Fruit fly (Drosophila melanogaster): ENCODE measurements around the gene CG42854.

Gene CG42854

DNA sequence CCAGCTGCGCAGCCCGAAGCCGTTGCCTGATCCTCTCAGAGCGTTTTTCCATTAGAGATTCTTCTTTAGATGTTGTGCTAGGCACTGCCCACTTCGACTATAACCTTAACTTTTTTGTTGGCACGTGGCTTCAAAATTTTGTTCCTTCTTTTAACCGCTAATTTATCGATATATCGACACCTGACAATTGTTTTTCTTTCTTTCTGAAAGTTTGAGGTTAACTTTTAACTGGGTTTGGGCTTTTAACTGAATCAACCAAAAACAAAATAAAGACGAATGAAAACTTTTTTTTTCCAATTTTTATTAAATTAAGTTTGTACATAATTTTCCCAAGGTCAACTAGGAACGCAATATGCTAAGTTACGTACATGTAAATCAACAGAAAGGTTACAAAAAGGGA is at the start of gene CG42854:
TSS of gene CG42854 (minus strand) at position 101 of the 400 bp plus-strand sequence.
- TF ChIP-seq noc (tag; optimal IDR thresholded peaks at IDR 0.05) = no peak

DNA sequence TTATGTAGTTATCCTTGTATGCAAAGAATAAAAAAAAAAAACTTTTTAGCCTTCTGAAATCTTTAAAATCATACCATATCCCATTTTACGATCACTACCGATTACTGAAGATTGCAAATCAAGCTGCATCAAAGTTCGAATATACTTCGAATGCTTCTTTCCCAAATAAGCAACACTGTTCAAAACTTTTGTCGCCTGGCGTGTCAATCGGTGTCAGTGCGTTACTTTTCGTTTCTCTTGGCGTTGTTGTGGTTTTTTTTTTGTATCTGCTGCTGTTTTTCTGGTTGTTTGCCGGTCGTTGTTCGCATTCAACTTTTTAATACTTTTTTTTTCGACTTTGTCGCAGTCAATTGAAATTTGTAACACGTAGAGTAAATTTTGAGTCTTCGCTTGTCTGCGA is 48.2 kb upstream of the CG42854 start:
- TF ChIP-seq noc (tag; optimal IDR thresholded peaks at IDR 0.05) = no peak

DNA sequence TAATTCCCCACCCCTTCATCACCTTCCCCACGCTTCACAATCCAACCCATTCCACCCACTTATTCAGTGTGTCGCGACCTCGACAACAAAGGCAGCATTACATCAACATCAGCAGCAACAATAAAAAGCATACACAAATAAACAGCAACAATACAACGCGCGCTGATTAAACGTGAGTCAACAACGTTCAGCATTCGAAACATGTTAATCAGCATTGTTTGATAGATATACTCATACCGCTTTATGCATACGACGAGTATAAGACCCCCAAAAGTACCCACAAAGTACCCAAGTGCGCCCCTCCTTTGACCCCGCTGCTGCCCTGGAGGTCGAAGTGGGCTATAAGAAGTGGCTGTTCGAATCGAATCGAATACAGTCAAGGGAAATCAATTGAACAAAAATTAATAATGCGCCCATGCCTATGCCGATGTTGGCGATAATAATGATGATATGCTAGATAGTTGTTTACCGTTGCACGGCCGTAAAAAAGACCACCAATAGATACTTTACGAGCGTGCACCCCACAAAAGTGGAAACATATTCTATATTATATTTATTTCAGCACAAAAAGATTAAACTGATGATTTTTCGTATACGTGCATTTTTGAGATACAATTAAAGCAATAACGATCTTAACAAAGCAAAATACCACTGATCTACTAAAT is 47.5 kb upstream of the CG42854 start:
- TF ChIP-seq noc (tag; optimal IDR thresholded peaks at IDR 0.05) = no peak

DNA sequence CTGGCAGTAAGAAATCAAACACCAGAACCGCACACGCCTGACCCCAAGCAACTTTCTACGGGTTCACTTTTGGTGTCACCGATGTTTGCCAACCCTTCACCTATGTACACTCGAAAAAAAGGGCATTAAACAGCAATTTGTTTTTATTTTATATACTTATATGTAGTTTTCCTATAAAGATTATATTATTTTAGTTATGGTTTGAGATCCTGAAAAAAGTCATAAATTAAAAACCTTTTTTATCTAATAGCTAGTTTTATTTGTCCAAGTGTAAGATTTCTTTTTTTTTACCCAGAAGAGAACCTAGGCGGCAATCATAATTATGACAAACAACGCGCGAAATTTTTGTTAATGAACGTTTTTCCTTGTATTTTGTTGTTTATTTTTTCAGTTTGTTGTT is 46.6 kb upstream of the CG42854 start:
- peak; percentile 73 for TF ChIP-seq noc (tag; optimal IDR thresholded peaks at IDR 0.05)

DNA sequence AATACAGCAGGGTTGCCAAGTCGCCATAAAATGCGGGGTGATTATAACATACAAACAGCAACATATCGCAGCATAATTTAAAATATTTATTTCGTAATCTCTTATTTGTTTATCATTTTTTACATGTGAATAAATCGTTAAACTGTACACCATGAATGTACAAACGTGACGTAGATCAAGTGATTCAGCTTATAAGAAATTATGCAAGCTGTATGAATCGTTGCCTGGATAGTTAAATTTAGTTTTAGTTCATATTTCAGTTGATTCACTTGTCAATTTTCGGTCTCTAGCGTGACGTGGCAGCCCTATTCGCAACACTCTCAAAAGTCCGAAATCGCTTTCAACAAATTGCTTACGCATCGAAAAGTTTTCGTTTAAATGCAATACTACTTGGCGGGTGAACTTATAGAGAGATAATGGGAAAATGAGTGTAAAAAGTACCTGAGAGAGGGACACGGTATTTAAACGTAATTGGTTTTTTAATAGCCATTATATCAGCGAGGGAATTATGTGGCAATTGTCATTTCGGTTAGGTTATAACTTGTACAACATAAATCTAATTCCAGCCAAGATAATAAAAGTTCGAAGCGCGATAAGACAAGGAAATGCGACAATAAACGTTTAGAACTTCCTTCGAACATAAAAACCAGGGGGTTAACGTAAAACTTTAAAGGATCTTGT is 45.4 kb upstream of the CG42854 start:
- peak; percentile 94 for TF ChIP-seq noc (tag; optimal IDR thresholded peaks at IDR 0.05)

DNA sequence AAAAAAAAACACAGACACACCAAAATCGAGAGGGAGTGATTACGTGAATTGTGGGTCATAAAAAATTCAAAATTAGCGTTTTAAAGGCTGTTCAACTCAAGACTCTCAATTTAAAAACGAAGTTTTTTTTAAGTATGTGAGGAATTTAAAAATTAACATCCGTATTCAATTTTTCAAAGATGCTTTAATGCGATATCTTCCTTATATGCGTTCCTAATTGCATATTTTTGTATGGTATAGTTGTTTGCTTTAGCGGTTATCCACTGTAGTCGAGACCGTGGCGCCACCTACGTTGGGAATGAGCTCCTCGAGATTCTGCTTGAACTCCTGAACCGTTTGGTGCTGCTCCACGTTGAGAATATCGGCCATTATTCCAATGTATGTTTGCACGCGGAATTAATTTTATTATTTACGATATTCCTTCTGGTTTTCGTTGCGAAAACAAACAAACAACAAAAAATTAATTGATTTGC is 44.2 kb upstream of the CG42854 start:
- no peak for TF ChIP-seq noc (tag; optimal IDR thresholded peaks at IDR 0.05)

DNA sequence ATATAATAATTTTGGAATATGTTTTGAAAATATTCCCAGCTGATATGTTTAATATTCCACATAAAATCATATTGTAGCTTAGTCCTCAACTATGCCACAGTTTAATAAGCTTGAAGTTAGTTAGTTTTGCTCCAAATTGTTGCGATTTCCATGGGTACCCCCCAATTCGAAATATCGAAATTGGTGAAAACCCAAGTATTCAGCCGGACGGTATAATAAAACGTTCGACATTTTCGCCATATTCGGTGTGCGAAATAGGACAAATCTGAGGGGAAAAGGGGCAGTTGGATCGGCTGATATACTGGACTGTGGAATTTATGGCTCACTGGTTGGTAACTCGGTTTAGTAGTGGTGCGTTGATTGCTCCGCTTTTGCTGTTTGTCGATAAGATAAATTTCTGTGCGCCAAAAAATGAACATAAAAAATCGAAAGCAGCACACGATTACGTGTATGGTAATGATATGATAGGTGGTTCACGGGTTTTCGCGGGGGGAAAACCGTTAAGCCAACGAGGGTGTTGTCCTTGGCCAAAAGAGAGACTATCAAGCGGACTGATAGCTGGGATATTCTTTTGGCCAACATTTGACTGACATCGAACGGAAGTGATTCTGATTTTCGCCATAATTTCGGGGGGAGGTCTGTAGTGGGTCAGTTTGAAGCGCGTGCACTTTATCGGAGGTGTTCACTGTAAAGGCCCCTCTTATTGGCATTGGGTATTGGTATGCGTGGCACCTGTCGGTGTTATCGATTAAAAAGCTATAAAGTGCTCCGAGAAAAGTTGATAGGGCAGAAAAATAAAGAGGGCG is 43.5 kb upstream of the CG42854 start:
- peak; percentile 18 for TF ChIP-seq noc (tag; optimal IDR thresholded peaks at IDR 0.05)

DNA sequence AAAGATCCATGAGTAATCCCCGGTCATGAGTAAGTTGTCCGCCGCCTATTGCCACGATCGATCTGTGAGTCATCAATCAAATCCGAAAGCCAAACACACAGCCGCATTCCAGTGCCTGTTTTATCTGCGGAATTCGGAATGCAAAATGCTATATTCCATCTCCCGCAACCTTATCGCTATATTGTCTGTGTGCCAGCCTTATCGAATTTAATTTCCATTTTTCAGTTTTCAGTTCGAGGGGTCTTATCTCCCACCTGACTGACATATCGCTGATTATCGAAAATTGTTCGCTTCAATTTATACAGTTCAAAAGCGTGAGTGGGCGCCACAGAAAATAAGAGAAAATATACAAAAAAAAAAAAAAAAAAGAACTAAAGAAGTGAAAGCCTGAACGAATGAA is 42.4 kb upstream of the CG42854 start:
- TF ChIP-seq noc (tag; optimal IDR thresholded peaks at IDR 0.05) = no peak

DNA sequence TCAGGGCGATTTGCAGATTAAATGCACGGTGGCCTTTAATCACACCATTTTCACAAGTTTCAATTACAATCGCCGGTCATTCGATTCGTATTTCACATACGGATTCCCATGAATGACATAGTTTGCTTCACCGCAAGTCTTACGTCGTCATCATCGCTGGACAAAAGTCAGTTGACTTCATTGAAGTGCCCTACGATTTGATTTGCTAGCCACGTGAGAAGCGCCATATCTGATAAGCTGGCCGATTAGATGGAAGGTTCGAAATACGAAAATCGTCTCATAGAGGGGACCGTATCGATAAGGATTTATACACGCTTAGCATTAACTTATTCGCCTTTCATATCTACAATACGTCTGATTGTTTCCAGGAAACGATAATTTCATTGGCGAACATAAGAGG is 38.3 kb upstream of the CG42854 start:
- no peak for TF ChIP-seq noc (tag; optimal IDR thresholded peaks at IDR 0.05)

DNA sequence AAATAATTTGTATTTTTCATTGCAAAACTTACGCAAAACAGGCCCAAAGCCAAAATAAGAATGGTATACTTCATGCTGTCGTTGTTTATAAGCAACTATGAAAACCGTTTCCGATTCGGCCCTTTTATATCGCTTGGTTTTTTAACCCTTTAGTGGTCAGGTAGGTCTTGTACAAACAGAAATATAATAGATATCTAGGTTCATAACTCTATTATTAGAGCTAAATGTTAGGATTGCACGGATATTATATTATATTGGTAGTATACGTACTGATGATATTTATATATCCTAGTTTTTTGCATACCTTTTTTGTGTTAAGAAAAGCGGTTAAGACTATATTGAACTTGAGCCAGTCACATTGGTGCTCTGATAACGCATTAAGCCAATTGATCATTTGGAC is 37.6 kb upstream of the CG42854 start, which contains the start of gene CG8661:
TSS of gene CG8661 (minus strand) at position 101 of the 400 bp plus-strand sequence.
- TF ChIP-seq noc (tag; optimal IDR thresholded peaks at IDR 0.05) = no peak

DNA sequence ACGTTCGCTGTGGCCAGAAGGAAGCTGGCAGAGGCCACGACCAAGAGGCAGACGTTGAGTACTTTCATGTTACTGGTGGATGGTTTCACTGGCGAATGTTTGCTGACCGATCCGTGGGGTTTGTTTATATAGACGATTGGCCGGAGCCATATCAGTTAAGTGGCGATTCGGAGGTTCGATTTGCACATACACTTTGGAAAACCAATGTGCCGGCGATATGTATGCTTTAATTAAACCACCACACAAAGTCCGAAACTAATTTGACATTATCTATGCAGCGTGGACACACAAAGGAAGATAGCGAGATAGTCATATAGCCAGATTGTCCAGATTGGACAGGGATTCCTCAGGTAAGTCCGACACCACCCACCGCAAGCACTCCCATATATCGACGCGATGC is 35.8 kb upstream of the CG42854 start, which contains the start of gene CG8664:
TSS of gene CG8664 (minus strand) at position 101 of the 400 bp plus-strand sequence.
- TF ChIP-seq noc (tag; optimal IDR thresholded peaks at IDR 0.05) = no peak

DNA sequence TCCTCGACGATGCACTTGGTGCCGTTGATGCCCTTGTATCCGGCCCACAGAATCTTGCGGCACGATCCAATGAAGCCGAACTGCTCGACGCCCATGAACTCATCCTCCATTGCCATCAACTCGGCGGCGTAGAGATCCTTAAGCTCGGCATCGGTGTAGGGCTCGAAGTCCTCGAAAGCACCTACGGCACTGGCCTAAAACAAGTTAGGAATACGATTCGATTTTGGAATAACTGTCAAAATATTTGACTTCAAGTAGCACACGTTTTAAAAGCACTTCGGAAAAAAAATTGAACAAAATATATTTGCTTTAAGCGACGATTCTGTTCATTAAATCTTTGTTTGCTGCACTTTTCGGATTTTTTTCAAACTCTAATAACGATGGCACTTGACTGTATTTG is 35.4 kb upstream of the CG42854 start, which contains the start of gene CG5445:
TSS of gene CG5445 (plus strand) at position 301 of the 400 bp plus-strand sequence.
- no peak for TF ChIP-seq noc (tag; optimal IDR thresholded peaks at IDR 0.05)

DNA sequence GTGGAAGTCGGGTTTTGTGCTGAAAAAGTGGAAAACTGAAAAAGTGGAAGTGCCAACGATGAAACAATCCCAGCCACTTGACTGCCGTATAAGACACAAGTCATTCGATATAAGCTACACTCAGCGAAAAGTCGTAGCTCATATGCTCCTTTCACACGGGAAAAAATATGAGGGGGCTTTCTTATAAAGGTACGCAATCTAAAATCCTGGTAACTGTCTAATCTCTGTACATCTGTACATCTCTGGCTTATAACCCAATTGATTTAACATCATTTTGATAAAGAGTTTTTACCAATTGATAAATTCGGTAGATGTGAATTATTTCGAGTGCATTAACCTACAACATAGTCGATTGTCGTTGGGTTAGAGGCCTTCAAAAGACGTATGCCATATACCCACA is 28.0 kb upstream of the CG42854 start:
- no peak for TF ChIP-seq noc (tag; optimal IDR thresholded peaks at IDR 0.05)

DNA sequence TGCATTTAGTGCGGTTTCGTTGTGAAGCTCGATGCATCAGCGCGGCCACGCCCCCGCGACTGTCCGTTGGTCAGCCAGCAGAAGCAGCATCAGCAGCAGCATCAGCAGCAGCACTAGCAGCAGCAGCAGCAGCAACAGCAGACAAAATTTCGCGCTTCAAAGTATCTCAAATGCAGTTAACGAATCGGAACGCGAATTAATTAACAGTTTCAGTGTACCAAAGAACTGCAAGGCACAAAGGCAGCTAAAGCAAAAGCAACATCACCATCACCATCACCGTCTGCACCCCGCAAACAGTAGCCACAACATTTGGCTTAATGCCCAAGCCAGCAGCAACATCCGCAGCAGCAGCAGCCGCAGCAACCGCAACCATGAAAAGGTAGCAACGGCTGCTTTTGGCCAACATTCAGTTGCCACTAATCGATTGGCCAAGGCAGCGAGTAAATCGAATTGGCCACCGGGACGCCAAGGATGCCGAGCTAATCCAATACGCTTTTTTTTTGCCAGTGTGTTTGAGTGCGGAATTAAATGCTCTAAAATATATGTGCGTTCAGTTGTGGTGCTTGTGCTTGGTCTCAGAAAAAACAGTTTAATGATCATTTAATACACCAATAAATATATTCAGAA is 18.7 kb upstream of the CG42854 start:
- TF ChIP-seq noc (tag; optimal IDR thresholded peaks at IDR 0.05) = no peak

DNA sequence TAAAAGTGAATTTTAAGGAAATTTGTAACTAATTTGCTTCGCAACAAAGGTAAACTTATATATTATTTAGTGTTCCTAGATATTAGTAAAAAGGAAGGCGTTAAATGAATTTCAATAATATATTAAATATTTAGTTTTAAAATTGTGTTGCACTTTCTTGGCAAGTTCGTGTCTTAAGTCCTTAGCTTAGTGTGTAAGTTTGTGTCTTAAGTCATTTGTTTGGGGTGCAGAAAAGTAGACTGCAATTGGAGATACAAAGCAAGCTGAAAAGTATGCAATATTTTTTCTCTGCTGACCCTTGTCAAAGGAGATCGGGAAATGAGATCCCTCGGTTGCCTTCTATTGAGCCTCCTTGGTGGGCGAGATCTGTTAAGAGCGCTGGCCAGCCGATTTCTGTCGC is 15.2 kb upstream of the CG42854 start:
- TF ChIP-seq noc (tag; optimal IDR thresholded peaks at IDR 0.05) = no peak

DNA sequence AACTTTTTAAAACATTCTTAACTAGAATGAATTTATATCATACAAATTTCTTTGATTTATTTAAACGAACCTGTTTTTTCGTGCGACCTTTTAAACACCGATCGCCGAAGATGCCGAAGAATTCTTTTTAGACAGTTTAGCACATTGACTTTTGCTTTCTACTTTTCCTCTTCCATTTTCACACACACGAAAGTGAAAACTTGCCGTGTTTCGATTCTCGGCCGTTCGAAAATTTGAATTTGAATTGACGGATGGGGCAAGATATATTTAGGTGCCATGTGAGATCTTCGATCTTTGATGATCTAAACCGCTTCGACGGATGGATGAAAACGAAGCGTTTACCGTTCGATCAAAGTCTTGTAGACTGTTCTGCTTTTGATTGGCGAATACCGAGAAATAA is 8.9 kb upstream of the CG42854 start:
- no peak for TF ChIP-seq noc (tag; optimal IDR thresholded peaks at IDR 0.05)
